Worm (Caenorhabditis elegans): ENCODE results near the gene sru-28.

ce11 chrV:1499140-1499539 is 7.0 kb upstream of the sru-28 start, which contains the start of gene sru-27:
- TF ChIP-seq pax-1 (tag; optimal IDR thresholded peaks at IDR 0.05) = no peak
- TF ChIP-seq fkh-6 (tag; optimal IDR thresholded peaks at IDR 0.05) = no peak
- TF ChIP-seq nhr-232 (tag; optimal IDR thresholded peaks at IDR 0.05) = no peak
- no peak for TF ChIP-seq fax-1 (tag; optimal IDR thresholded peaks at IDR 0.05)
- TF ChIP-seq ets-4 (tag; optimal IDR thresholded peaks at IDR 0.05) = no peak
- TF ChIP-seq ceh-2 (tag; optimal IDR thresholded peaks at IDR 0.05) = no peak
- TF ChIP-seq elt-2 (tag; optimal IDR thresholded peaks at IDR 0.05) = no peak
- TF ChIP-seq unc-3 (GFP tag; conservative IDR thresholded peaks at IDR 0.05) = no peak
- no peak for TF ChIP-seq unc-3 (tag; optimal IDR thresholded peaks at IDR 0.05)
- no peak for TF ChIP-seq ceh-19 (GFP tag; optimal IDR thresholded peaks at IDR 0.05)
- no peak for TF ChIP-seq K09A11.1 (tag; optimal IDR thresholded peaks at IDR 0.05; ENCODE audit: insufficient read depth)
